Worm (Caenorhabditis elegans): ENCODE data around the gene K01B6.4.

Gene K01B6.4

DNA sequence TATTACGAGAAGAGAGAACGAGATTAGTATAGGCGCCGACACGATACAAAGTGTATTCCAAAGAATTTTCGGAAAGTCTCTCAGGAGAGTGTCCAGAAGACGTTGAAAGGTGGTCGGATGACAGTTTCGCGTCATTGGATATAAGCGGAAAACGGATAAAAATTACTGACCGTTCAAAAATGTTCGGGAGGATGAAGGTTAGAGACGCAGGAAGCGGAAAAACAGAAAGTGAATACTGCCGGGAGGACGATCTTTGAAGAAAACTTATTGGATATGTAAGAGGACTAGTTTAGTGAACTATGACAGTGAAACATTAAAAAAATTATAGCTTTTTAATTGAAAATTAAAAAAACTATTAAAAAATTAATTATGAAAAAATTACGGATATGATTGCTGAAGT, 37.8 kb upstream of the K01B6.4 start:
- no peak for TF ChIP-seq zip-8 (tag; optimal IDR thresholded peaks at IDR 0.05)
- peak; percentile 16 for TF ChIP-seq blmp-1 (tag; optimal IDR thresholded peaks at IDR 0.05)
- peak; percentile 15 for TF ChIP-seq ham-2 (GFP tag; optimal IDR thresholded peaks at IDR 0.05)
- TF ChIP-seq pha-4 (tag; optimal IDR thresholded peaks at IDR 0.05), result no peak
- TF ChIP-seq ceh-39 (tag; optimal IDR thresholded peaks at IDR 0.05), result no peak

DNA sequence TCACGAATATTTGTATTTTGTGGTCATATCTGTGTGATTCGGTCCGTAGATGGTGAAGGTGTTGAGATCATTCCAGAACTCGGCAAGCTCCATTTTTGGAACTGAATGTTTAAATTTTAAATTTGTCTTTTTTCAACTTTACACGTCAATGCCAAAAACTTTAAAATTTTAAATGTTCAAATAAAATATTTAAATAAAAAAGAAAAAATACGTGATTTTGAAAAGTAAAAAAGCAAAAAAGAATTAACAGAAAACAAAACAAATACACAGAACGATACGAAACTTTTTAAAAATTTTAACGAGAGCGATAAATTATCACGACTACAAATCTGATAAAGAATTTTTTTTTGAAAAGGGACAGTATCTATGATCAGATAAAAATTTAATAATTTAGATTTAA, 36.9 kb upstream of the K01B6.4 start, which contains the start of gene elo-4:
elo-4 (minus strand) TSS at position 101 of the 400 bp plus-strand sequence.
- TF ChIP-seq pha-4 (tag; optimal IDR thresholded peaks at IDR 0.05) (no peak), tbx-8 (GFP tag; optimal IDR thresholded peaks at IDR 0.05) (no peak), ceh-39 (tag; optimal IDR thresholded peaks at IDR 0.05) (no peak), cnd-1 (tag; optimal IDR thresholded peaks at IDR 0.05) (no peak), unc-120 (tag; optimal IDR thresholded peaks at IDR 0.05; ENCODE audit: poor library complexity, severe bottlenecking) (no peak), elt-1 (tag; optimal IDR thresholded peaks at IDR 0.05; ENCODE audit: borderline replicate concordance, insufficient read depth) (no peak), mls-2 (tag; optimal IDR thresholded peaks at IDR 0.05) (no peak), sem-2 (GFP tag; optimal IDR thresholded peaks at IDR 0.05) (no peak), lin-13 (tag; optimal IDR thresholded peaks at IDR 0.05) (no peak), ceh-83 (GFP tag; optimal IDR thresholded peaks at IDR 0.05) (no peak), M03D4.4 (tag; optimal IDR thresholded peaks at IDR 0.05) (no peak), zip-8 (tag; optimal IDR thresholded peaks at IDR 0.05) (no peak), sptf-1 (tag; optimal IDR thresholded peaks at IDR 0.05) (no peak), mab-5 (tag; optimal IDR thresholded peaks at IDR 0.05) (no peak), ztf-11 (tag; optimal IDR thresholded peaks at IDR 0.05) (no peak), nhr-28 (tag; optimal IDR thresholded peaks at IDR 0.05) (no peak), ces-1 (GFP tag; optimal IDR thresholded peaks at IDR 0.05) (no peak), lin-32 (GFP tag; optimal IDR thresholded peaks at IDR 0.05) (no peak), flh-1 (GFP tag; optimal IDR thresholded peaks at IDR 0.05) (no peak)

DNA sequence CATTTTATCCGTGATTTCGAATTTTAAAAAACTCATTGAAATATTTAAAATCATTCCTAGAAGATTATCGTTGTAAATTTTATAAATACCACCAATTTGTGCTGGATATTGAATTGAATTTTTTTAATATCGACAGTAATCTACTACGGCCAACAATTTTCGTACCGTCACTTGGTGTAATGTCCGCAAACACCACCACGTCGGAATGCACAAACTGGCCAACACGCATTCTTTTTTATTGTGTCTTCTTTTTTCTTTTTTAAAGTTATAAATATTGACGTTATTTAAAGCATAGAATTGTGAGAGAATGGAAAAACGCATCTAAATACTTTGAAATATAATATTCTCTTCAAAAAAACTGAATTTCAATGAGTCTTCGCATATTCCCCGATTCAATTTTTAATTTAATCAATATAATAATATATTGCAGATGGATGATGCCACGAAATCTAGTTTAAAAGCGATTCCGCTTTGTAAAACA, 33.9 kb upstream of the K01B6.4 start, which contains the start of gene ufc-1:
ufc-1 (plus strand) TSS at position 431 of the 481 bp plus-strand sequence.
- TF ChIP-seq nhr-12 (tag; optimal IDR thresholded peaks at IDR 0.05) (no peak), unc-39 (tag; optimal IDR thresholded peaks at IDR 0.05) (no peak), unc-62 (GFP tag; optimal IDR thresholded peaks at IDR 0.05) (no peak), flh-1 (GFP tag; optimal IDR thresholded peaks at IDR 0.05) (no peak), nhr-237 (tag; optimal IDR thresholded peaks at IDR 0.05) (no peak), ces-1 (GFP tag; optimal IDR thresholded peaks at IDR 0.05) (peak; percentile 32)

DNA sequence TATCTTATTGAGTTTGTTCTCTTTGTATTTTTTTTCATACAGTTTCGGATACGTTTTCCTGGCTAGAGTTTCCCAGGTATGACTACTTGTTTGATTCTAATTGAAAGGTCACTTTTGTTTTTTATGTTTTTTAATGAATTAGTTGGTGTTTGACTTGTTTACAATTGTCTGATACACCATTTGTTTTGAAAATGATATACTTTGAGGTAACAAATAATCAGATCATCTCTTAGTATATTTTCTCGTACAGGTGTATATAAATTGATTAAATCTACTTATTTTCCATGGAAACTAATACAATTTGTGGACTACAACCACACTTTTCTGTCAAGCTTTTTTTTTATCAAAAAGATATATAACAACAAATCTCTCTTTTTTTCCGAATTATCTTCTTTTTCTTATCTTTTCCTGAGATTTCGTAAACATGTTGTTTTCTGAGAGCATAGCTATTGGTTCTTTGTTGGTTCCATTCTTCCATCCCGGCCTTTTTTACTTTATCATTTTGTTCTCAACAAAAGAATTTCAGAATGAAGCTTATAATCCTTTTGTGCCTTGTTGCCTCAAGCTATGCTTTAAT, 32.6 kb upstream of the K01B6.4 start, which contains the start of gene ttr-5:
ttr-5 (plus strand) TSS at position 527 of the 577 bp plus-strand sequence.
- TF ChIP-seq cnd-1 (tag; optimal IDR thresholded peaks at IDR 0.05) (no peak), blmp-1 (tag; optimal IDR thresholded peaks at IDR 0.05) (no peak), hlh-1 (tag; optimal IDR thresholded peaks at IDR 0.05) (no peak), nhr-12 (tag; optimal IDR thresholded peaks at IDR 0.05) (no peak), mab-5 (tag; optimal IDR thresholded peaks at IDR 0.05) (no peak), unc-39 (tag; optimal IDR thresholded peaks at IDR 0.05) (no peak), bed-3 (GFP tag; optimal IDR thresholded peaks at IDR 0.05) (no peak)

DNA sequence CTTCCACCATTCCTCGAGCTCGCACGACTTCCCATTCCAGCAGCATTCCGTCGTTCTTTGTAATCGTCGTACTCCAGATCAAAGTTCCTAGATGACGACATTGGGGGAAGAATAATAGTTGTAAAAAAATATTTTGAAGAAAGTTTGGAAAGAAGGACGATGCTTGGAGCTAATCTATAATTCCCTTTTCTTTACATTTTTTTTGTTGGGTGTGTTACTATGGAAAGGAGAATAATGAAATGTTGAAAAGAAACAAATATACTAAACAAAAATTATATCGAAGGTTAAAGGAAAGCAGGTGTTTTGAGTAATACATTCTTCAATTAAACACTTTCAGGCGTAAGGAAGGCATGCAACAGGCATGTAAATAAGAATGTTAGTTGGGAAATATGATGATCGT, 32.0 kb upstream of the K01B6.4 start, which contains the start of gene C40H1.3:
C40H1.3 (minus strand) TSS at position 101 of the 400 bp plus-strand sequence.
- TF ChIP-seq unc-39 (tag; optimal IDR thresholded peaks at IDR 0.05) (no peak), unc-120 (tag; optimal IDR thresholded peaks at IDR 0.05; ENCODE audit: poor library complexity, severe bottlenecking) (no peak), nhr-76 (tag; optimal IDR thresholded peaks at IDR 0.05) (no peak), ztf-11 (tag; optimal IDR thresholded peaks at IDR 0.05) (no peak), bed-3 (GFP tag; optimal IDR thresholded peaks at IDR 0.05) (no peak), mab-5 (tag; optimal IDR thresholded peaks at IDR 0.05) (no peak), nhr-12 (tag; optimal IDR thresholded peaks at IDR 0.05) (no peak), M03D4.4 (tag; optimal IDR thresholded peaks at IDR 0.05) (no peak), flh-1 (GFP tag; optimal IDR thresholded peaks at IDR 0.05) (no peak), snpc-4 (tag; optimal IDR thresholded peaks at IDR 0.05) (no peak), elt-3 (tag; optimal IDR thresholded peaks at IDR 0.05) (no peak), lin-32 (GFP tag; optimal IDR thresholded peaks at IDR 0.05) (no peak), nhr-2 (tag; optimal IDR thresholded peaks at IDR 0.05) (no peak), mep-1 (tag; optimal IDR thresholded peaks at IDR 0.05) (no peak)
